Worm (Caenorhabditis elegans) whole organism, late embryonic: ENCODE measurements around the gene hpd-1.

Experiments
- C38D4.7 ChIP-seq: fragments of 200-800 bp; sonication (Bioruptor generic); optimal IDR thresholded peaks from 2 replicates; lab custom pipeline; 2018; ENCODE audit warnings: mild to moderate bottlenecking, missing genetic modification characterization, moderate library complexity, missing compliant biosample characterization
- F13H6.1 ChIP-seq: sonication (generic microtip); optimal IDR thresholded peaks from 2 replicates; lab custom pipeline; 2016; ENCODE audit warnings: missing genetic modification characterization, missing compliant biosample characterization
- T23F11.4 ChIP-seq: fragments of 200-800 bp; sonication (Bioruptor generic); optimal IDR thresholded peaks from 2 replicates; lab custom pipeline; 2018; ENCODE audit warnings: mild to moderate bottlenecking, missing genetic modification characterization, missing compliant biosample characterization
- ahr-1 ChIP-seq: sonication (generic microtip); optimal IDR thresholded peaks from 2 replicates; lab custom pipeline; 2016; ENCODE audit warnings: missing genetic modification characterization, missing compliant biosample characterization
- ama-1 ChIP-seq: fragments of 150-350 bp; optimal IDR thresholded peaks from 2 replicates; lab custom pipeline; 2014
- ceh-18 ChIP-seq: sonication (generic microtip); optimal IDR thresholded peaks from 2 replicates; lab custom pipeline; 2016; ENCODE audit warnings: missing genetic modification characterization, missing compliant biosample characterization
- ceh-19 ChIP-seq: fragments of 200-800 bp; sonication (Bioruptor generic); optimal IDR thresholded peaks from 2 replicates; lab custom pipeline; 2018; ENCODE audit warnings: mild to moderate bottlenecking, missing genetic modification characterization, missing compliant biosample characterization
- ceh-2 ChIP-seq: sonication (generic microtip); optimal IDR thresholded peaks from 2 replicates; lab custom pipeline; 2016; ENCODE audit warnings: missing genotype, missing genetic modification characterization, missing compliant biosample characterization
- ceh-22 ChIP-seq: sonication (generic microtip); optimal IDR thresholded peaks from 2 replicates; lab custom pipeline; 2017; ENCODE audit warnings: missing biosample characterization, missing genetic modification characterization
- ceh-30 ChIP-seq: fragments of 150-350 bp; optimal IDR thresholded peaks from 2 replicates; lab custom pipeline; 2014; ENCODE audit warnings: missing biosample characterization, missing genetic modification characterization
- ceh-31 ChIP-seq: sonication (generic microtip); optimal IDR thresholded peaks from 2 replicates; lab custom pipeline; 2016; ENCODE audit warnings: missing genetic modification characterization, missing compliant biosample characterization
- ceh-48 ChIP-seq: sonication (generic microtip); optimal IDR thresholded peaks from 2 replicates; lab custom pipeline; 2016; ENCODE audit warnings: missing genetic modification characterization, inconsistent platforms, missing compliant biosample characterization
- ceh-6 ChIP-seq: fragments of 200-800 bp; sonication (Bioruptor generic); optimal IDR thresholded peaks from 2 replicates; lab custom pipeline; 2018; ENCODE audit warnings: mild to moderate bottlenecking, missing genetic modification characterization, missing compliant biosample characterization
- ceh-9 ChIP-seq: sonication (generic microtip); optimal IDR thresholded peaks from 2 replicates; lab custom pipeline; 2016; ENCODE audit warnings: mild to moderate bottlenecking, missing genetic modification characterization, inconsistent platforms, missing compliant biosample characterization
- che-1 ChIP-seq: sonication (generic microtip); optimal IDR thresholded peaks from 2 replicates; lab custom pipeline; 2016; ENCODE audit warnings: mild to moderate bottlenecking, missing genetic modification characterization, missing compliant biosample characterization
- dve-1 ChIP-seq: sonication (generic microtip); optimal IDR thresholded peaks from 2 replicates; lab custom pipeline; 2017; ENCODE audit warnings: antibody characterized with exemption, mild to moderate bottlenecking, missing genetic modification characterization, missing compliant biosample characterization
- elt-2 ChIP-seq: sonication (generic microtip); optimal IDR thresholded peaks from 2 replicates; lab custom pipeline; 2016; ENCODE audit warnings: missing genetic modification reagents, missing genetic modification characterization, missing compliant biosample characterization
- ets-4 ChIP-seq: sonication (generic microtip); optimal IDR thresholded peaks from 2 replicates; lab custom pipeline; 2016; ENCODE audit warnings: missing genetic modification characterization, missing compliant biosample characterization
- fax-1 ChIP-seq: sonication (generic microtip); optimal IDR thresholded peaks from 2 replicates; lab custom pipeline; 2016; ENCODE audit warnings: missing genotype, missing genetic modification characterization, missing compliant biosample characterization
- fkh-10 ChIP-seq: fragments of 150-350 bp; optimal IDR thresholded peaks from 2 replicates; lab custom pipeline; 2014; ENCODE audit warnings: missing biosample characterization, missing genetic modification reagents, missing genetic modification characterization
- fkh-6 ChIP-seq: sonication (generic microtip); optimal IDR thresholded peaks from 2 replicates; lab custom pipeline; 2016; ENCODE audit warnings: missing genetic modification characterization, missing compliant biosample characterization
- hlh-13 ChIP-seq: fragments of 200-800 bp; sonication (Bioruptor generic); optimal IDR thresholded peaks from 2 replicates; lab custom pipeline; 2018; ENCODE audit warnings: mild to moderate bottlenecking, missing genetic modification characterization, missing compliant biosample characterization
- hlh-6 ChIP-seq: sonication (generic microtip); optimal IDR thresholded peaks from 2 replicates; lab custom pipeline; 2016; ENCODE audit warnings: missing genotype, missing genetic modification characterization, missing compliant biosample characterization
- lim-6 ChIP-seq: sonication (generic microtip); optimal IDR thresholded peaks from 2 replicates; lab custom pipeline; 2016; ENCODE audit warnings: missing genetic modification characterization, missing compliant biosample characterization
- lin-11 ChIP-seq: fragments of 200-800 bp; sonication (Bioruptor generic); optimal IDR thresholded peaks from 2 replicates; lab custom pipeline; 2018; ENCODE audit warnings: mild to moderate bottlenecking, missing genetic modification characterization, missing compliant biosample characterization
- mec-3 ChIP-seq: sonication (generic microtip); optimal IDR thresholded peaks from 2 replicates; lab custom pipeline; 2016; ENCODE audit warnings: borderline replicate concordance, missing genetic modification characterization, missing compliant biosample characterization
- nhr-232 ChIP-seq: sonication (generic microtip); optimal IDR thresholded peaks from 2 replicates; lab custom pipeline; 2016; ENCODE audit warnings: missing genetic modification characterization, missing compliant biosample characterization
- odd-2 ChIP-seq: sonication (generic microtip); optimal IDR thresholded peaks from 2 replicates; lab custom pipeline; 2017; ENCODE audit warnings: antibody characterized with exemption, mild to moderate bottlenecking, missing genetic modification characterization, missing compliant biosample characterization
- pag-3 ChIP-seq: sonication (generic microtip); optimal IDR thresholded peaks from 2 replicates; lab custom pipeline; 2016; ENCODE audit warnings: missing compliant biosample characterization, missing genetic modification characterization, borderline replicate concordance
- pat-9 ChIP-seq: fragments of 200-800 bp; sonication (Bioruptor generic); optimal IDR thresholded peaks from 2 replicates; lab custom pipeline; 2018; ENCODE audit warnings: mild to moderate bottlenecking, missing genetic modification characterization, moderate library complexity, missing compliant biosample characterization
- pax-1 ChIP-seq: fragments of 150-350 bp; optimal IDR thresholded peaks from 2 replicates; lab custom pipeline; 2014; ENCODE audit warnings: missing biosample characterization, missing genetic modification characterization
- pha-2 ChIP-seq: sonication (generic microtip); optimal IDR thresholded peaks from 2 replicates; lab custom pipeline; 2017; ENCODE audit warnings: mild to moderate bottlenecking, missing genetic modification characterization, missing compliant biosample characterization
- pha-4 ChIP-seq: fragments of 150-350 bp; optimal IDR thresholded peaks from 2 replicates; lab custom pipeline; 2018; ENCODE audit warnings: missing biosample characterization, missing genetic modification reagents, missing genetic modification characterization
- pqm-1 ChIP-seq: sonication (generic microtip); optimal IDR thresholded peaks from 2 replicates; lab custom pipeline; 2016; ENCODE audit warnings: missing genetic modification characterization, missing compliant biosample characterization
- rnt-1 ChIP-seq: sonication (generic microtip); optimal IDR thresholded peaks from 2 replicates; lab custom pipeline; 2016; ENCODE audit warnings: missing genetic modification characterization, missing compliant biosample characterization
- sdc-2 ChIP-seq: sonication (generic microtip); optimal IDR thresholded peaks from 2 replicates; lab custom pipeline; 2016; ENCODE audit warnings: missing genotype, missing genetic modification characterization, missing compliant biosample characterization
- sox-4 ChIP-seq: sonication (generic microtip); optimal IDR thresholded peaks from 2 replicates; lab custom pipeline; 2017; ENCODE audit warnings: mild to moderate bottlenecking, missing genetic modification characterization, inconsistent platforms, missing compliant biosample characterization
- syd-9 ChIP-seq: sonication (generic microtip); optimal IDR thresholded peaks from 2 replicates; lab custom pipeline; 2016; ENCODE audit warnings: mild to moderate bottlenecking, missing genetic modification characterization, moderate library complexity, missing compliant biosample characterization
- unc-3 ChIP-seq, 2 experiments: fragments of 200-800 bp in 1 of 2; sonication (Bioruptor generic) in 1 of 2; sonication (generic microtip) in 1 of 2; conservative IDR thresholded peaks in 1 of 2; optimal IDR thresholded peaks in 1 of 2; 2 replicates each; pipeline versions ENCODE4 v1.3.6 to Lab custom; 2016 to 2022; ENCODE audit warnings: missing compliant biosample characterization in 2 of 2, missing genetic modification characterization in 2 of 2, missing genetic modification reagents in 1 of 2
- unc-42 ChIP-seq: sonication (generic microtip); optimal IDR thresholded peaks from 2 replicates; lab custom pipeline; 2016; ENCODE audit warnings: missing genotype, missing genetic modification characterization, missing compliant biosample characterization
- unc-55 ChIP-seq: sonication (generic microtip); optimal IDR thresholded peaks from 2 replicates; lab custom pipeline; 2017; ENCODE audit warnings: missing biosample characterization, missing genetic modification reagents, missing genetic modification characterization
- zip-5 ChIP-seq: sonication (generic microtip); optimal IDR thresholded peaks from 2 replicates; lab custom pipeline; 2016; ENCODE audit warnings: missing genetic modification characterization, missing compliant biosample characterization

hpd-1 gene

ce11 chrIII:10525927-10526326, 9.4 kb upstream of the hpd-1 start:
- no peak for TF ChIP-seq pag-3 (tag; lab: Kevin White, UChicago)
- TF ChIP-seq dve-1 (tag; lab: Kevin White, UChicago): no peak
- TF ChIP-seq ceh-2 (tag; lab: Kevin White, UChicago): no peak
- TF ChIP-seq nhr-232 (tag; lab: Kevin White, UChicago): no peak
- no peak for TF ChIP-seq ceh-30 (tag; lab: Kevin White, UChicago)
- TF ChIP-seq pat-9 (tag; lab: Kevin White, UChicago): no peak
- no peak for TF ChIP-seq che-1 (tag; lab: Kevin White, UChicago)
- no peak for TF ChIP-seq ceh-48
- TF ChIP-seq rnt-1: peak; percentile 41
- TF ChIP-seq ceh-31 (tag; lab: Kevin White, UChicago): no peak
- no peak for TF ChIP-seq lin-11 (tag; lab: Kevin White, UChicago)
- TF ChIP-seq unc-3 (GFP tag; conservative IDR thresholded peaks at IDR 0.05; lab: Robert Waterston, UW): no peak
- TF ChIP-seq unc-3 (tag; optimal IDR thresholded peaks at IDR 0.05; lab: Kevin White, UChicago): no peak
- TF ChIP-seq fkh-10 (GFP tag; lab: Kevin White, UChicago): no peak
- TF ChIP-seq ceh-22: no peak
- TF ChIP-seq ceh-18: peak; percentile 73
- no peak for TF ChIP-seq unc-42 (tag; lab: Kevin White, UChicago)
- peak; percentile 79 for TF ChIP-seq unc-55 (GFP tag; lab: Kevin White, UChicago)
- no peak for TF ChIP-seq ahr-1
- TF ChIP-seq sox-4 (tag; lab: Kevin White, UChicago): no peak
- no peak for TF ChIP-seq hlh-13 (GFP tag; lab: Kevin White, UChicago)
- TF ChIP-seq pha-4 (tag; lab: Kevin White, UChicago): no peak
- no peak for TF ChIP-seq pha-2 (tag; lab: Kevin White, UChicago)
- TF ChIP-seq mec-3 (tag; lab: Kevin White, UChicago): no peak
- TF ChIP-seq lim-6 (tag; lab: Kevin White, UChicago): no peak

- TF ChIP-seq pqm-1 (tag; lab: Kevin White, UChicago) (no peak), odd-2 (tag; lab: Kevin White, UChicago) (no peak), ceh-48 (no peak)
Measured at ce11 chrIII:10527446-10527845, 7.9 kb upstream of the hpd-1 start.

ce11 chrIII:10533310-10533709, 2.0 kb upstream of the hpd-1 start:
- no peak for TF ChIP-seq sdc-2
- TF ChIP-seq elt-2 (tag; lab: Kevin White, UChicago): peak; percentile 74
- no peak for TF ChIP-seq syd-9 (tag; lab: Kevin White, UChicago)
- TF ChIP-seq ama-1: no peak
- peak; percentile 17 for TF ChIP-seq unc-55 (GFP tag; lab: Kevin White, UChicago)
- TF ChIP-seq odd-2 (tag; lab: Kevin White, UChicago): no peak

ce11 chrIII:10534191-10534590, 1.1 kb upstream of the hpd-1 start:
- TF ChIP-seq ceh-6 (GFP tag; lab: Kevin White, UChicago) (no peak), elt-2 (tag; lab: Kevin White, UChicago) (peak; percentile 57)

- no peak for TF ChIP-seq fax-1 (tag; lab: Kevin White, UChicago)
- TF ChIP-seq ceh-6 (GFP tag; lab: Kevin White, UChicago): no peak
- TF ChIP-seq pax-1: no peak
- TF ChIP-seq T23F11.4: no peak
- TF ChIP-seq ceh-22: no peak
- no peak for TF ChIP-seq ceh-9 (tag; lab: Kevin White, UChicago)
- TF ChIP-seq ceh-19 (GFP tag; lab: Kevin White, UChicago): no peak
- no peak for TF ChIP-seq hlh-6 (tag; lab: Kevin White, UChicago)
- TF ChIP-seq F13H6.1 (tag; lab: Kevin White, UChicago): no peak
- no peak for TF ChIP-seq mec-3 (tag; lab: Kevin White, UChicago)
- no peak for TF ChIP-seq C38D4.7 (GFP tag; lab: Kevin White, UChicago)
- no peak for TF ChIP-seq ets-4
- TF ChIP-seq fkh-6 (tag; lab: Kevin White, UChicago): no peak
- no peak for TF ChIP-seq pat-9 (tag; lab: Kevin White, UChicago)
- no peak for TF ChIP-seq zip-5 (tag; lab: Kevin White, UChicago)
- no peak for TF ChIP-seq fkh-10 (GFP tag; lab: Kevin White, UChicago)
- no peak for TF ChIP-seq sdc-2
- no peak for TF ChIP-seq ceh-31 (tag; lab: Kevin White, UChicago)
- TF ChIP-seq, all 69 proteins: peak for 0
Measured at ce11 chrIII:10536087-10536723, 879 bp downstream of the hpd-1 start.
